Worm (Caenorhabditis elegans) whole organism, early embryonic: ENCODE measurements around the gene fbxl-1.

Experiments
- B0310.2 ChIP-seq: sonication (generic microtip); optimal IDR thresholded peaks from 2 replicates; lab custom pipeline; 2016; ENCODE audit warnings: mild to moderate bottlenecking, missing genetic modification characterization, missing compliant biosample characterization
- aly-1 ChIP-seq: sonication (generic microtip); optimal IDR thresholded peaks from 2 replicates; lab custom pipeline; 2016; ENCODE audit warnings: missing genetic modification characterization, missing compliant biosample characterization
- ama-1 ChIP-seq: fragments of 150-350 bp; optimal IDR thresholded peaks from 2 replicates; lab custom pipeline; 2014
- ceh-36 ChIP-seq: sonication (generic microtip); optimal IDR thresholded peaks from 2 replicates; lab custom pipeline; 2016; ENCODE audit warnings: missing genetic modification characterization, inconsistent platforms, missing compliant biosample characterization
- hmg-4 ChIP-seq: fragments of 200-800 bp; sonication (Bioruptor generic); optimal IDR thresholded peaks from 2 replicates; lab custom pipeline; 2018; ENCODE audit warnings: mild to moderate bottlenecking, missing genetic modification characterization, missing compliant biosample characterization
- pes-1 ChIP-seq: fragments of 200-800 bp; sonication (Bioruptor generic); IDR thresholded peaks from 2 replicates; pipeline ENCODE4 v1.3.6; 2022; ENCODE audit warnings: missing genetic modification reagents, missing genetic modification characterization, missing compliant biosample characterization
- sea-1 ChIP-seq: fragments of 200-800 bp; sonication (Bioruptor generic); conservative IDR thresholded peaks from 2 replicates; pipeline ENCODE4 v1.3.6; 2022; ENCODE audit warnings: missing genetic modification characterization, missing compliant biosample characterization
- tbx-37 ChIP-seq: fragments of 200-800 bp; sonication (Bioruptor generic); conservative IDR thresholded peaks from 2 replicates; pipeline ENCODE4 v1.3.6; 2022; ENCODE audit warnings: missing genetic modification reagents, missing genetic modification characterization, missing compliant biosample characterization
- tra-4 ChIP-seq: sonication (generic microtip); optimal IDR thresholded peaks from 2 replicates; lab custom pipeline; 2017; ENCODE audit warnings: missing genetic modification characterization, missing compliant biosample characterization

- TF ChIP-seq hmg-4 (GFP tag; lab: Kevin White, UChicago) (no peak), sea-1 (no peak), ama-1 (no peak), B0310.2 (tag; lab: Kevin White, UChicago) (no peak), tra-4 (tag; lab: Kevin White, UChicago) (no peak), pes-1 (no peak), ceh-36 (tag; lab: Kevin White, UChicago) (no peak), tbx-37 (GFP tag; lab: Robert Waterston, UW) (no peak), aly-1 (no peak)
Observed at ce11 chrIII:8229480-8229879, 1.9 kb downstream of the fbxl-1 start.
